Fruit fly (Drosophila melanogaster) whole organism, pupa: ENCODE results near the gene CG15515.
"Not testable (repeated sequence)": the region's sequence is repeated elsewhere in the genome, so short reads cannot be mapped to it uniquely, and the experiment has no call there.

ENCODE experiments used
- CG10348 ChIP-seq: fragments of 200-800 bp; sonication (Bioruptor generic); IDR thresholded peaks from 2 replicates; pipeline ENCODE4 v1.3.6; 2022; ENCODE audit warnings: missing biosample characterization, missing genetic modification characterization
- CG12605 ChIP-seq: fragments of 200-800 bp; sonication (Bioruptor generic); IDR thresholded peaks from 2 replicates; pipeline ENCODE4 v1.3.6; 2022; ENCODE audit warnings: missing biosample characterization, missing genetic modification characterization
- CG13204 ChIP-seq: fragments of 200-800 bp; sonication (Bioruptor generic); optimal IDR thresholded peaks from 2 replicates; lab custom pipeline; 2018; ENCODE audit warnings: missing biosample characterization, mild to moderate bottlenecking, missing genetic modification characterization, moderate library complexity
- CG14655 ChIP-seq: fragments of 200-800 bp; sonication (Bioruptor generic); optimal IDR thresholded peaks from 3 replicates; lab custom pipeline; 2017; ENCODE audit warnings: mild to moderate bottlenecking, missing biosample characterization, missing genetic modification reagents, missing genetic modification characterization
- CG15710 ChIP-seq: fragments of 200-800 bp; sonication (Bioruptor generic); optimal IDR thresholded peaks from 2 replicates; lab custom pipeline; 2018; ENCODE audit warnings: missing biosample characterization, mild to moderate bottlenecking, missing genetic modification characterization, moderate library complexity
- CG17806 ChIP-seq: fragments of 200-800 bp; sonication (Bioruptor generic); optimal IDR thresholded peaks from 2 replicates; lab custom pipeline; 2018; ENCODE audit warnings: missing biosample characterization, mild to moderate bottlenecking, missing genetic modification characterization, moderate library complexity
- CG32121 ChIP-seq: fragments of 200-800 bp; sonication (Bioruptor generic); IDR thresholded peaks from 2 replicates; pipeline ENCODE4 v1.3.6; 2022; ENCODE audit warnings: missing biosample characterization, missing genetic modification characterization
- CG34367 ChIP-seq: fragments of 200-800 bp; sonication (Bioruptor generic); optimal IDR thresholded peaks from 2 replicates; lab custom pipeline; 2018; ENCODE audit warnings: missing biosample characterization, mild to moderate bottlenecking, missing genetic modification characterization
- CG4496 ChIP-seq: fragments of 200-800 bp; sonication (Bioruptor generic); IDR thresholded peaks from 3 replicates; pipeline ENCODE4 v1.3.6; 2022; ENCODE audit warnings: missing biosample characterization, missing genetic modification characterization
- CG8159 ChIP-seq: fragments of 200-800 bp; sonication (Bioruptor generic); optimal IDR thresholded peaks from 3 replicates; lab custom pipeline; 2018; ENCODE audit warnings: missing biosample characterization, mild to moderate bottlenecking, missing genetic modification characterization, moderate library complexity
- CG8301 ChIP-seq: fragments of 200-800 bp; sonication (Bioruptor generic); optimal IDR thresholded peaks from 2 replicates; lab custom pipeline; 2018; ENCODE audit warnings: missing biosample characterization, mild to moderate bottlenecking, missing genetic modification characterization
- CG9948 ChIP-seq: fragments of 200-800 bp; sonication (Bioruptor generic); optimal IDR thresholded peaks from 2 replicates; lab custom pipeline; 2018; ENCODE audit warnings: missing biosample characterization, mild to moderate bottlenecking, missing genetic modification characterization, moderate library complexity
- D1 ChIP-seq: fragments of 200-800 bp; sonication (Bioruptor generic); optimal IDR thresholded peaks from 2 replicates; lab custom pipeline; 2018; ENCODE audit warnings: missing biosample characterization, mild to moderate bottlenecking, missing genetic modification characterization, moderate library complexity
- EcR ChIP-seq: fragments of 200-800 bp; sonication (Bioruptor generic); optimal IDR thresholded peaks from 3 replicates; lab custom pipeline; 2019; ENCODE audit warnings: missing biosample characterization, missing genetic modification characterization, mild to moderate bottlenecking, moderate library complexity, missing genetic modification reagents
- Ets98B ChIP-seq: fragments of 200-800 bp; sonication (Bioruptor generic); IDR thresholded peaks from 2 replicates; pipeline ENCODE4 v1.3.6; 2022; ENCODE audit warnings: missing biosample characterization, missing genetic modification characterization
- Pif1A ChIP-seq: fragments of 200-800 bp; sonication (Bioruptor generic); optimal IDR thresholded peaks from 3 replicates; lab custom pipeline; 2016; ENCODE audit warnings: missing biosample characterization, missing genetic modification characterization
- Pif1B ChIP-seq: fragments of 200-800 bp; sonication (Bioruptor generic); optimal IDR thresholded peaks from 3 replicates; lab custom pipeline; 2016; ENCODE audit warnings: missing biosample characterization, missing genetic modification characterization
- Snoo ChIP-seq: fragments of 200-800 bp; sonication (Bioruptor generic); optimal IDR thresholded peaks from 3 replicates; lab custom pipeline; 2017; ENCODE audit warnings: missing biosample characterization, mild to moderate bottlenecking, missing genetic modification characterization, inconsistent platforms
- fd96Ca ChIP-seq: fragments of 200-800 bp; sonication (Bioruptor generic); IDR thresholded peaks from 3 replicates; pipeline ENCODE4 v1.3.6; 2022; ENCODE audit warnings: missing biosample characterization, missing genetic modification characterization
- gl ChIP-seq: fragments of 200-800 bp; sonication (Bioruptor generic); optimal IDR thresholded peaks from 2 replicates; lab custom pipeline; 2018; ENCODE audit warnings: missing biosample characterization, mild to moderate bottlenecking, missing genetic modification characterization
- rn ChIP-seq: fragments of 200-800 bp; sonication (Bioruptor generic); IDR thresholded peaks from 2 replicates; pipeline ENCODE4 v1.3.6; 2022; ENCODE audit warnings: missing biosample characterization, missing genetic modification characterization

Gene CG15515

DNA sequence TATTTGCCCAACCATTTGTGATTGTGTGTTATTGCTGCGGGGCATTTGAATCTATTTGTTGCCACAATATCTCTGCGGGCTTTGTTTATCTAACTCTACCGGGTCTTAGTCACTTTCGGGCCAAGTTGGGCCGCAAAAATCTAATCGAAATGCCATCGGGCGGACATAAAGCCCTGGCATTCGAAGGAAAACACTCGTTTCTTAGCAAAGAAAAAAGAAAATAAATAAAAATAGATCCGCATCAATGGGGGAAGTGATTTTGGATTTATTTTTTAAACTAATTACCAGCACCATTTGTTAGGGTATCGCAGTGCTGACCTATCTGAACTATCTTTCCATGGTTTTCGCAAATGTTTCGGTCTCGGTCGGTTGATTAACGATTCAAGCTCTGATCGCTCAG, 6.7 kb upstream of the CG15515 start:
- peak; percentile 5 for TF ChIP-seq CG8301
- 0 out of 2 replicates have a peak, but pooled peaks have one; percentile 32 for TF ChIP-seq CG10348
- TF ChIP-seq CG4496 (GFP tag; lab: Robert Waterston, UW), result 0 out of 3 replicates have a peak, but pooled peaks have one; percentile 22
- 0 out of 2 replicates have a peak, but pooled peaks have one; percentile 41 for TF ChIP-seq Ets98B (GFP tag; lab: Robert Waterston, UW)
- TF ChIP-seq fd96Ca (GFP tag; lab: Robert Waterston, UW), result peak; percentile 60; the same call in 1 of the 3 replicates
- TF ChIP-seq CG15710, result no peak
- TF ChIP-seq CG12605 (GFP tag; lab: Robert Waterston, UW), result no peak
- no peak for TF ChIP-seq CG13204 (GFP tag; lab: Kevin White, UChicago)
- TF ChIP-seq rn (GFP tag; lab: Robert Waterston, UW), result no peak
- peak; percentile 1 for TF ChIP-seq CG14655
- no peak for TF ChIP-seq CG17806
- no peak for TF ChIP-seq CG8159 (tag; lab: Kevin White, UChicago)

dm6 chr3R:29899635-29900034, 5.6 kb upstream of the CG15515 start:
- TF ChIP-seq CG4496 (GFP tag; lab: Robert Waterston, UW) (no peak), rn (GFP tag; lab: Robert Waterston, UW) (no peak), fd96Ca (GFP tag; lab: Robert Waterston, UW) (no peak), CG34367 (tag; lab: Kevin White, UChicago) (no peak)
- TF ChIP-seq, all 21 proteins: peak for 0

DNA sequence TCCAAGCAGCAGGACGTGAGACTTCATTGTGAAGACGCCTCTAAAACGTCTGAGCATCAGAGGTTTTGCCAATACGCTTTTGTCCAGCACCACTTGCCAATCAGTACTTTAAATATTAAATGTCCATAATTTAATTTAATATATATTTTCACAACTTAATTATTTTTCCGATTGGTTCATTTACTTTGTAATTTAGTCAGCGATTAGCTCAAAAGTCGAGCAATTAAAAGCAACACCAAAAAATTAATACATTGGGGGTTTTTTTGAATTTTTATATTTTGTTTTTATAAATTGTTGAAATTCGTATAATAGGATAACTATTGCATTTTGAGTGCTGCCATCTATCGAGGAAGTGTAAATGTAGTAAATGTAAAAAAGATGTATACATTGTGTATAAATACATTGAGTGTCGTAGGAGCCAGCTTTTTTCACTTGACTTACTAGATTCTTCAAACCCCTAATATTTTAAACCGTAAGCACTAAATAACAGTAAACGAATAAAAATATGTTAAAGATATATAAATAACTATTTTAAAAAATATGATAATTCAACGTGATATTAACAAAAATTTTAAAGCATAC, 1.4 kb upstream of the CG15515 start, which contains the start of gene CG15517:
CG15517 (minus strand) TSS at position 51 of the 582 bp plus-strand sequence.
- TF ChIP-seq Snoo (tag; lab: Kevin White, UChicago) (no peak), CG12605 (GFP tag; lab: Robert Waterston, UW) (no peak), D1 (tag; lab: Kevin White, UChicago) (peak; percentile 80)

DNA sequence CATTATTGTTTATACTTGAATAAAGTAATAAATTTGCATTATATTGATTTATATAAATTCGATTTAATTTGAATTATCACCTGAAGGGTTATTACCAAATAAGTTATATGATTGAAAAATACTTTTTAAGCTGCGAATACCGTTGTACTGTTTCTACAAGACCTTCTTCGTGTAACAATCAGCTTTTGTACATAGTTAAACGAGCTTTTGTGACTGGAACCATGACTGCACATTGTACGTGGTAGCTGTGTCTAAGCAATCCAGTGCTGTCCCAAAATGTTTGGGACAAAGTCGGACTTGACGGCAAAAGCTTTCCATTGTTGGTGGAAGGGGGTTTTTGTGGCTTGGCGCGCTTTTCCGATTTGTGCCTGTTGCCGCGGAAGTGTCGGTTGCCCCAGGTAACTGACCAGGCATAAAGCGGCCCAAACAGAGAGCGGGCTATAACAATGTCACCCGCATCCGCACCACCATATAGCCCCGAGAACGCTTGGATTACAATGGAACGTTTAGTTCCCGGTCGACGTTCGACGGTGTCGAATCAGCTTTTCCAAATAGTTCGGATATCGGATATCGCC, 2.4 kb downstream of the CG15515 start, which contains the start of gene CG31036:
CG31036 (plus strand) TSS at position 507 of the 575 bp plus-strand sequence.
- TF ChIP-seq CG14655, result no peak
- TF ChIP-seq gl (tag; lab: Kevin White, UChicago), result no peak
- TF ChIP-seq Ets98B (GFP tag; lab: Robert Waterston, UW), result no peak

DNA sequence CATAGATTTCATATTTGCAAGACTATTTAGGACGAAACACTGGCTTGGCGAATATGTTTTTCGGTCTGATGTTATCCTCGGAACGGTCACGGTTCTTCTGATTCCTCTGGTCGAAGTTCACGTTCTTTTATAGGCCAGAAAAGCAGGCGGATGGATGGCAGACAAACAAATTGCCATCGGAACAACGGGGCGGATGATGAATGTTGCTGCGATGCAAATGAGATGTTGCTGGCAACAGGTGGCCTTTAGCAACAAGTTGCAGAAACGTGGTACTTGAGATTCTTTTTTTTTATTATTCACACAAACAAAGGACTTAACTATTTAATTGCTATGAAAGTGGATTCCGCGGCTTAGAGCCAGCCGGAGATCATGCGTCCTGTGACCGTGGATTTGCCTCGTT, 9.0 kb downstream of the CG15515 start, which contains the start of gene Capa:
Capa (minus strand) TSS at position 101 of the 400 bp plus-strand sequence.
- TF ChIP-seq CG10348 (no peak), CG14655 (no peak), CG8159 (tag; lab: Kevin White, UChicago) (no peak), CG13204 (GFP tag; lab: Kevin White, UChicago) (no peak), CG12605 (GFP tag; lab: Robert Waterston, UW) (no peak), CG32121 (GFP tag; lab: Robert Waterston, UW) (no peak), CG9948 (tag; lab: Kevin White, UChicago) (no peak), Pif1A (GFP tag; lab: Kevin White, UChicago) (no peak)

DNA sequence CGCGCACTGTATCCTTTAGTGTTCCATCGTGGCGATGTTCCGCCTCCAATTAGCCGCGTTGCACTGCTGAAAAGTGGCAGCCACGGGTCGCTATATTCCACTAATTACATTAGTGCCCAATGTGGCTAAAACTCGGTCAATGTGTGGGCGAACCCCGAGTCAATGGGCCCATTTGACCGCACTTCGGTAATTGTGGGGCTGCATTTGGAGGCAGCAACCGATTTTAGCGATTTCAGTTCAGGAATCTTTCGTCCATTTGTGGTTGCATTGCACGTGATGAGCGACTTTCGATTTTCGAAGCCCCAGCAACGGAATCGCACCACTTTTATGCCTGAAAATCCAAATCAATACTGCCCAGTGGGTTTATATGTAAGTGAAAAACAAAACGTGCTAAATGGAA, 14.9 kb downstream of the CG15515 start, which contains the start of gene trp:
trp (minus strand) TSS at position 101 of the 400 bp plus-strand sequence.
- TF ChIP-seq CG8301, result no peak
- no peak for TF ChIP-seq CG12605 (GFP tag; lab: Robert Waterston, UW)
- TF ChIP-seq CG14655, result no peak
- no peak for TF ChIP-seq CG8159 (tag; lab: Kevin White, UChicago)
- TF ChIP-seq CG34367 (tag; lab: Kevin White, UChicago), result no peak
- no peak for TF ChIP-seq CG9948 (tag; lab: Kevin White, UChicago)
- TF ChIP-seq Pif1A (GFP tag; lab: Kevin White, UChicago), result no peak
- no peak for TF ChIP-seq Snoo (tag; lab: Kevin White, UChicago)
- no peak for TF ChIP-seq Ets98B (GFP tag; lab: Robert Waterston, UW)
- TF ChIP-seq EcR (GFP tag; lab: Kevin White, UChicago), result no peak
- TF ChIP-seq gl (tag; lab: Kevin White, UChicago), result no peak

- TF ChIP-seq CG8301; rn (GFP tag; lab: Robert Waterston, UW); Pif1B (GFP tag; lab: Kevin White, UChicago): not testable (repeated sequence)
- TF ChIP-seq, all 21 proteins: peak for 0; not testable (repeated sequence) for 21
These were observed 16.7 kb downstream of the CG15515 start, which contains the start of gene Jon99Ciii for dm6 chr3R:29921916-29922315. Gene Jon99Ciii (plus strand): TSS chr3R:29922216.
